Worm (Caenorhabditis elegans) whole organism, young adult: ENCODE measurements around the gene cec-3.

Experiments
- F23B12.7 ChIP-seq: sonication (generic microtip); optimal IDR thresholded peaks from 2 replicates; lab custom pipeline; 2017; ENCODE audit warnings: missing genetic modification characterization, mild to moderate bottlenecking, missing compliant biosample characterization, antibody characterized with exemption, moderate library complexity; ENCODE audit not compliant: insufficient read depth
- F55B11.4 ChIP-seq: sonication (generic microtip); optimal IDR thresholded peaks from 2 replicates; lab custom pipeline; 2016; ENCODE audit warnings: missing compliant biosample characterization, missing genetic modification characterization, borderline replicate concordance; ENCODE audit not compliant: insufficient read depth
- Y56A3A.18 ChIP-seq: fragments of 200-800 bp; sonication (Bioruptor generic); IDR thresholded peaks from 2 replicates; pipeline ENCODE4 v1.3.6; 2022; ENCODE audit warnings: missing genetic modification reagents, missing genetic modification characterization, missing compliant biosample characterization
- aptf-3 ChIP-seq: fragments of 200-800 bp; sonication (Bioruptor generic); IDR thresholded peaks from 2 replicates; pipeline ENCODE4 v1.3.6; 2022; ENCODE audit warnings: missing genetic modification characterization, missing compliant biosample characterization
- athp-1 ChIP-seq: sonication (generic microtip); optimal IDR thresholded peaks from 2 replicates; lab custom pipeline; 2017; ENCODE audit warnings: mild to moderate bottlenecking, missing genetic modification characterization, missing compliant biosample characterization
- bed-2 ChIP-seq: fragments of 200-800 bp; sonication (Bioruptor generic); IDR thresholded peaks from 2 replicates; pipeline ENCODE4 v1.3.6; 2022; ENCODE audit warnings: missing genetic modification reagents, missing genetic modification characterization, missing compliant biosample characterization
- ceh-100 ChIP-seq: fragments of 200-800 bp; sonication (Bioruptor generic); IDR thresholded peaks from 2 replicates; pipeline ENCODE4 v1.3.6; 2022; ENCODE audit warnings: missing genetic modification reagents, missing genetic modification characterization, missing compliant biosample characterization
- chd-7 ChIP-seq: sonication (generic microtip); optimal IDR thresholded peaks from 2 replicates; lab custom pipeline; 2016; ENCODE audit warnings: mild to moderate bottlenecking, missing genetic modification characterization, moderate library complexity, missing compliant biosample characterization
- die-1 ChIP-seq: sonication (generic microtip); optimal IDR thresholded peaks from 2 replicates; lab custom pipeline; 2016; ENCODE audit warnings: missing genotype, mild to moderate bottlenecking, missing genetic modification characterization, missing compliant biosample characterization
- dox-1 ChIP-seq: fragments of 200-800 bp; sonication (Bioruptor generic); IDR thresholded peaks from 2 replicates; pipeline ENCODE4 v1.3.6; 2022; ENCODE audit warnings: missing genetic modification reagents, missing genetic modification characterization, missing compliant biosample characterization
- egl-18 ChIP-seq: fragments of 200-800 bp; sonication (Bioruptor generic); IDR thresholded peaks from 2 replicates; pipeline ENCODE4 v1.3.6; 2022; ENCODE audit warnings: missing genetic modification reagents, missing genetic modification characterization, missing compliant biosample characterization
- egrh-3 ChIP-seq: fragments of 200-800 bp; sonication (Bioruptor generic); IDR thresholded peaks from 2 replicates; pipeline ENCODE4 v1.3.6; 2022; ENCODE audit warnings: missing genetic modification reagents, missing genetic modification characterization, missing compliant biosample characterization
- hlh-26 ChIP-seq: fragments of 200-800 bp; sonication (Bioruptor generic); conservative IDR thresholded peaks from 2 replicates; pipeline ENCODE4 v1.3.6; 2022; ENCODE audit warnings: missing genetic modification reagents, missing genetic modification characterization, missing compliant biosample characterization
- hmg-1.2 ChIP-seq: fragments of 200-800 bp; sonication (Bioruptor generic); IDR thresholded peaks from 2 replicates; pipeline ENCODE4 v1.3.6; 2022; ENCODE audit warnings: missing genetic modification reagents, missing genetic modification characterization, missing compliant biosample characterization
- let-607 ChIP-seq, 2 experiments: fragments of 200-800 bp in 1 of 2; sonication (Bioruptor generic) in 1 of 2; sonication (generic microtip) in 1 of 2; optimal IDR thresholded peaks; 2 replicates each; lab custom pipeline; 2016 to 2018; ENCODE audit warnings: mild to moderate bottlenecking in 2 of 2, missing compliant biosample characterization in 2 of 2, missing genetic modification characterization in 2 of 2, moderate library complexity in 2 of 2, missing genotype in 1 of 2
- lin-26 ChIP-seq: fragments of 200-800 bp; sonication (Bioruptor generic); IDR thresholded peaks from 2 replicates; pipeline ENCODE4 v1.3.6; 2022; ENCODE audit warnings: missing genetic modification reagents, missing genetic modification characterization, missing compliant biosample characterization
- lin-35 ChIP-seq, 3 experiments: fragments of 150-350 bp in 2 of 3; sonication (generic microtip) in 1 of 3; optimal IDR thresholded peaks; 2 replicates each; lab custom pipeline; 2014 to 2018; ENCODE audit warnings: missing biosample characterization in 3 of 3, missing genetic modification characterization in 3 of 3, missing genetic modification reagents in 3 of 3
- lir-1 ChIP-seq: fragments of 200-800 bp; sonication (Bioruptor generic); conservative IDR thresholded peaks from 2 replicates; pipeline ENCODE4 v1.3.6; 2022; ENCODE audit warnings: missing genetic modification reagents, missing genetic modification characterization, missing compliant biosample characterization
- madf-3 ChIP-seq: fragments of 200-800 bp; sonication (Bioruptor generic); IDR thresholded peaks from 2 replicates; pipeline ENCODE4 v1.3.6; 2022; ENCODE audit warnings: missing genetic modification reagents, missing genetic modification characterization, missing compliant biosample characterization
- madf-6 ChIP-seq: fragments of 200-800 bp; sonication (Bioruptor generic); IDR thresholded peaks from 2 replicates; pipeline ENCODE4 v1.3.6; 2022; ENCODE audit warnings: missing genetic modification reagents, missing genetic modification characterization, missing compliant biosample characterization
- mel-28 ChIP-seq: sonication (generic microtip); optimal IDR thresholded peaks from 2 replicates; lab custom pipeline; 2016; ENCODE audit warnings: borderline replicate concordance, mild to moderate bottlenecking, missing genetic modification characterization, missing compliant biosample characterization
- nhr-80 ChIP-seq: sonication (generic microtip); optimal IDR thresholded peaks from 2 replicates; lab custom pipeline; 2016; ENCODE audit warnings: missing genetic modification characterization, missing compliant biosample characterization
- repo-1 ChIP-seq: sonication (generic microtip); optimal IDR thresholded peaks from 2 replicates; lab custom pipeline; 2017; ENCODE audit warnings: mild to moderate bottlenecking, missing genetic modification characterization, missing compliant biosample characterization
- rpc-1 ChIP-seq, 2 experiments: fragments of 150-350 bp in 1 of 2; sonication (generic microtip) in 1 of 2; optimal IDR thresholded peaks; 2 replicates each; lab custom pipeline; 2014 to 2018; ENCODE audit warnings: missing biosample characterization in 1 of 2, missing genetic modification characterization in 1 of 2, missing genetic modification reagents in 1 of 2, missing genotype in 1 of 2
- sdz-38 ChIP-seq: sonication (generic microtip); optimal IDR thresholded peaks from 2 replicates; lab custom pipeline; 2016; ENCODE audit warnings: missing genotype, missing genetic modification characterization, missing compliant biosample characterization
- snpc-1.1 ChIP-seq: sonication (generic microtip); optimal IDR thresholded peaks from 2 replicates; lab custom pipeline; 2017; ENCODE audit warnings: missing genetic modification characterization, mild to moderate bottlenecking, missing compliant biosample characterization, antibody characterized with exemption, moderate library complexity, missing genotype, missing genetic modification reagents; ENCODE audit not compliant: insufficient read depth
- snpc-1.3 ChIP-seq: sonication (generic microtip); optimal IDR thresholded peaks from 2 replicates; lab custom pipeline; 2017; ENCODE audit warnings: missing genetic modification characterization, mild to moderate bottlenecking, missing compliant biosample characterization, antibody characterized with exemption, moderate library complexity, missing genotype, missing genetic modification reagents; ENCODE audit not compliant: insufficient read depth
- sptf-2 ChIP-seq: fragments of 200-800 bp; sonication (Bioruptor generic); optimal IDR thresholded peaks from 2 replicates; lab custom pipeline; 2018; ENCODE audit warnings: mild to moderate bottlenecking, missing genetic modification characterization, missing compliant biosample characterization
- xnd-1 ChIP-seq: sonication (generic microtip); optimal IDR thresholded peaks from 2 replicates; lab custom pipeline; 2016; ENCODE audit warnings: missing genotype, missing genetic modification reagents, missing genetic modification characterization, missing compliant biosample characterization
- ztf-18 ChIP-seq: sonication (generic microtip); optimal IDR thresholded peaks from 2 replicates; lab custom pipeline; 2016; ENCODE audit warnings: missing genotype, mild to moderate bottlenecking, missing genetic modification characterization, missing compliant biosample characterization
- ztf-22 ChIP-seq: fragments of 200-800 bp; sonication (Bioruptor generic); optimal IDR thresholded peaks from 2 replicates; lab custom pipeline; 2018; ENCODE audit warnings: mild to moderate bottlenecking, missing genetic modification characterization, moderate library complexity, missing compliant biosample characterization
- ztf-26 ChIP-seq: sonication (generic microtip); optimal IDR thresholded peaks from 2 replicates; lab custom pipeline; 2017; ENCODE audit warnings: missing genetic modification characterization, missing compliant biosample characterization
- ztf-3 ChIP-seq: fragments of 200-800 bp; sonication (Bioruptor generic); optimal IDR thresholded peaks from 2 replicates; lab custom pipeline; 2018; ENCODE audit warnings: mild to moderate bottlenecking, missing genetic modification characterization, missing compliant biosample characterization
- ztf-6 ChIP-seq: fragments of 200-800 bp; sonication (Bioruptor generic); IDR thresholded peaks from 2 replicates; pipeline ENCODE4 v1.3.6; 2022; ENCODE audit warnings: missing genetic modification reagents, missing genetic modification characterization, missing compliant biosample characterization

The cec-3 gene

ce11 chrII:7855619-7856018 is 1.8 kb downstream of the cec-3 start, which contains the start of gene mdmh-35:
Gene mdmh-35 (minus strand): TSS chrII:7855719.
- TF ChIP-seq F23B12.7 (tag; lab: Kevin White, UChicago) (no peak), dox-1 (GFP tag; lab: Robert Waterston, UW) (no peak), Y56A3A.18 (GFP tag; lab: Robert Waterston, UW) (no peak), egrh-3 (GFP tag; lab: Robert Waterston, UW) (no peak), snpc-1.3 (tag; lab: Kevin White, UChicago) (no peak), ztf-6 (GFP tag; lab: Robert Waterston, UW) (no peak), nhr-80 (tag; lab: Kevin White, UChicago) (no peak), ztf-22 (GFP tag; lab: Kevin White, UChicago) (no peak), ztf-3 (GFP tag; lab: Kevin White, UChicago) (no peak), sdz-38 (tag; lab: Kevin White, UChicago) (no peak), egl-18 (GFP tag; lab: Robert Waterston, UW) (no peak), mel-28 (tag; lab: Kevin White, UChicago) (no peak), ztf-26 (tag; lab: Kevin White, UChicago) (no peak), aptf-3 (GFP tag; lab: Robert Waterston, UW) (no peak), ceh-100 (GFP tag; lab: Robert Waterston, UW) (no peak), repo-1 (no peak), bed-2 (no peak)

ce11 chrII:7854942-7855341 is 2.5 kb downstream of the cec-3 start, which contains the start of gene mdt-10:
Gene mdt-10 (minus strand): TSS chrII:7855042.
- TF ChIP-seq hmg-1.2 (GFP tag; lab: Robert Waterston, UW), result no peak
- TF ChIP-seq die-1 (tag; lab: Kevin White, UChicago), result no peak
- TF ChIP-seq rpc-1 (optimal IDR thresholded peaks at IDR 0.05; lab: Kevin White, UChicago), result no peak
- no peak for TF ChIP-seq rpc-1 (tag; optimal IDR thresholded peaks at IDR 0.05; lab: Kevin White, UChicago)
- TF ChIP-seq lir-1 (GFP tag; lab: Robert Waterston, UW), result no peak
- TF ChIP-seq chd-7 (tag; lab: Kevin White, UChicago), result no peak
- no peak for TF ChIP-seq lin-35 (GFP tag; optimal IDR thresholded peaks at IDR 0.05; lab: Kevin White, UChicago)
- TF ChIP-seq hlh-26 (GFP tag; lab: Robert Waterston, UW), result no peak
- no peak for TF ChIP-seq madf-3 (GFP tag; lab: Robert Waterston, UW)
- no peak for TF ChIP-seq aptf-3 (GFP tag; lab: Robert Waterston, UW)
- no peak for TF ChIP-seq sptf-2 (GFP tag; lab: Kevin White, UChicago)
- TF ChIP-seq athp-1 (tag; lab: Kevin White, UChicago), result no peak
- TF ChIP-seq ztf-6 (GFP tag; lab: Robert Waterston, UW), result no peak
- no peak for TF ChIP-seq snpc-1.1 (tag; lab: Kevin White, UChicago)
- TF ChIP-seq xnd-1, result no peak
- TF ChIP-seq F55B11.4 (tag; lab: Kevin White, UChicago), result no peak
- TF ChIP-seq, all 124 proteins: peak for 0

- TF ChIP-seq let-607 (tag; optimal IDR thresholded peaks at IDR 0.05; lab: Kevin White, UChicago) (no peak), madf-6 (peak; percentile 32; the same call in 1 of the 2 replicates)
Observed at ce11 chrII:7853679-7854078, 3.7 kb downstream of the cec-3 start, which contains the start of gene T09A5.5. Gene T09A5.5 (minus strand): TSS chrII:7853779.

- TF ChIP-seq nhr-80 (tag; lab: Kevin White, UChicago) (peak; percentile 36), ztf-18 (no peak), lin-26 (no peak)
- TF ChIP-seq, all 124 proteins: peak for 1
Observed at ce11 chrII:7851480-7851879, 5.9 kb downstream of the cec-3 start.
